Worm (Caenorhabditis elegans): ENCODE data around the gene F16G10.5.

F16G10.5 gene

ce11 chrII:2417889-2418288 lies 50.8 kb downstream of the F16G10.5 start, which contains the start of the genes F42G2.5 and F42G2.7:
TSS of gene F42G2.5 (minus strand) at chrII:2417989.
TSS of gene F42G2.7 (plus strand) at chrII:2418158.
- TF ChIP-seq ahr-1 (tag; optimal IDR thresholded peaks at IDR 0.05), result no peak
- TF ChIP-seq hlh-30 (tag; optimal IDR thresholded peaks at IDR 0.05; ENCODE audit: insufficient read depth), result no peak
- no peak for TF ChIP-seq sox-4 (tag; optimal IDR thresholded peaks at IDR 0.05)
- TF ChIP-seq unc-86 (tag; optimal IDR thresholded peaks at IDR 0.05), result no peak
- TF ChIP-seq pros-1 (tag; optimal IDR thresholded peaks at IDR 0.05), result no peak
- no peak for TF ChIP-seq C38D4.7 (GFP tag; optimal IDR thresholded peaks at IDR 0.05)
- TF ChIP-seq ceh-14 (tag; optimal IDR thresholded peaks at IDR 0.05), result no peak
- no peak for TF ChIP-seq hlh-13 (GFP tag; optimal IDR thresholded peaks at IDR 0.05)
- TF ChIP-seq K09A11.1 (tag; optimal IDR thresholded peaks at IDR 0.05; ENCODE audit: insufficient read depth), result no peak
- no peak for TF ChIP-seq rnt-1 (tag; optimal IDR thresholded peaks at IDR 0.05)
- TF ChIP-seq pha-4 (tag; optimal IDR thresholded peaks at IDR 0.05), result no peak
- TF ChIP-seq nhr-11 (tag; optimal IDR thresholded peaks at IDR 0.05), result no peak
- TF ChIP-seq pag-3 (tag; optimal IDR thresholded peaks at IDR 0.05; ENCODE audit: borderline replicate concordance), result no peak
